Worm (Caenorhabditis elegans) whole organism, late embryonic: Measurements from ENCODE around the gene gad-3.

ENCODE experiments used
- C08G9.2 ChIP-seq: sonication (generic microtip); optimal IDR thresholded peaks from 2 replicates; lab custom pipeline; 2016; ENCODE audit warnings: mild to moderate bottlenecking, missing genetic modification characterization, moderate library complexity, missing compliant biosample characterization
- K02D7.2 ChIP-seq: sonication (generic microtip); optimal IDR thresholded peaks from 2 replicates; lab custom pipeline; 2017; ENCODE audit warnings: mild to moderate bottlenecking, missing genetic modification characterization, missing compliant biosample characterization
- K09A11.1 ChIP-seq: sonication (generic microtip); optimal IDR thresholded peaks from 2 replicates; lab custom pipeline; 2017; ENCODE audit warnings: antibody characterized with exemption, mild to moderate bottlenecking, missing genetic modification characterization, missing compliant biosample characterization; ENCODE audit not compliant: insufficient read depth
- ceh-14 ChIP-seq: sonication (generic microtip); optimal IDR thresholded peaks from 2 replicates; lab custom pipeline; 2016; ENCODE audit warnings: missing genotype, missing genetic modification characterization, missing compliant biosample characterization
- ceh-18 ChIP-seq: sonication (generic microtip); optimal IDR thresholded peaks from 2 replicates; lab custom pipeline; 2016; ENCODE audit warnings: missing genetic modification characterization, missing compliant biosample characterization
- ceh-19 ChIP-seq: fragments of 200-800 bp; sonication (Bioruptor generic); optimal IDR thresholded peaks from 2 replicates; lab custom pipeline; 2018; ENCODE audit warnings: mild to moderate bottlenecking, missing genetic modification characterization, missing compliant biosample characterization
- ceh-22 ChIP-seq: sonication (generic microtip); optimal IDR thresholded peaks from 2 replicates; lab custom pipeline; 2017; ENCODE audit warnings: missing biosample characterization, missing genetic modification characterization
- ceh-31 ChIP-seq: sonication (generic microtip); optimal IDR thresholded peaks from 2 replicates; lab custom pipeline; 2016; ENCODE audit warnings: missing genetic modification characterization, missing compliant biosample characterization
- ceh-34 ChIP-seq: sonication (generic microtip); optimal IDR thresholded peaks from 2 replicates; lab custom pipeline; 2016; ENCODE audit warnings: mild to moderate bottlenecking, missing genetic modification characterization, missing compliant biosample characterization
- ceh-45 ChIP-seq: fragments of 200-800 bp; sonication (Bioruptor generic); IDR thresholded peaks from 2 replicates; pipeline ENCODE4 v1.3.6; 2022; ENCODE audit warnings: missing genetic modification reagents, missing genetic modification characterization, missing compliant biosample characterization
- ceh-6 ChIP-seq: fragments of 200-800 bp; sonication (Bioruptor generic); optimal IDR thresholded peaks from 2 replicates; lab custom pipeline; 2018; ENCODE audit warnings: mild to moderate bottlenecking, missing genetic modification characterization, missing compliant biosample characterization
- che-1 ChIP-seq: sonication (generic microtip); optimal IDR thresholded peaks from 2 replicates; lab custom pipeline; 2016; ENCODE audit warnings: mild to moderate bottlenecking, missing genetic modification characterization, missing compliant biosample characterization
- dmd-4 ChIP-seq: sonication (generic microtip); optimal IDR thresholded peaks from 2 replicates; lab custom pipeline; 2016; ENCODE audit warnings: borderline replicate concordance, missing genetic modification characterization, missing compliant biosample characterization
- elt-2 ChIP-seq: sonication (generic microtip); optimal IDR thresholded peaks from 2 replicates; lab custom pipeline; 2016; ENCODE audit warnings: missing genetic modification reagents, missing genetic modification characterization, missing compliant biosample characterization
- elt-4 ChIP-seq: sonication (generic microtip); optimal IDR thresholded peaks from 2 replicates; lab custom pipeline; 2016; ENCODE audit warnings: missing genetic modification characterization, missing compliant biosample characterization
- fax-1 ChIP-seq: sonication (generic microtip); optimal IDR thresholded peaks from 2 replicates; lab custom pipeline; 2016; ENCODE audit warnings: missing genotype, missing genetic modification characterization, missing compliant biosample characterization
- fkh-10 ChIP-seq: fragments of 150-350 bp; optimal IDR thresholded peaks from 2 replicates; lab custom pipeline; 2014; ENCODE audit warnings: missing biosample characterization, missing genetic modification reagents, missing genetic modification characterization
- fkh-6 ChIP-seq: sonication (generic microtip); optimal IDR thresholded peaks from 2 replicates; lab custom pipeline; 2016; ENCODE audit warnings: missing genetic modification characterization, missing compliant biosample characterization
- hlh-30 ChIP-seq: sonication (generic microtip); optimal IDR thresholded peaks from 2 replicates; lab custom pipeline; 2017; ENCODE audit warnings: antibody characterized with exemption, missing genetic modification characterization, missing compliant biosample characterization; ENCODE audit not compliant: insufficient read depth
- hlh-8 ChIP-seq: sonication (generic microtip); optimal IDR thresholded peaks from 2 replicates; lab custom pipeline; 2016; ENCODE audit warnings: missing genotype, missing genetic modification characterization, missing compliant biosample characterization
- lim-6 ChIP-seq: sonication (generic microtip); optimal IDR thresholded peaks from 2 replicates; lab custom pipeline; 2016; ENCODE audit warnings: missing genetic modification characterization, missing compliant biosample characterization
- nfya-1 ChIP-seq: sonication (generic microtip); optimal IDR thresholded peaks from 2 replicates; lab custom pipeline; 2017; ENCODE audit warnings: missing genetic modification characterization, mild to moderate bottlenecking, missing compliant biosample characterization, antibody characterized with exemption, moderate library complexity
- pag-3 ChIP-seq: sonication (generic microtip); optimal IDR thresholded peaks from 2 replicates; lab custom pipeline; 2016; ENCODE audit warnings: missing compliant biosample characterization, missing genetic modification characterization, borderline replicate concordance
- pat-9 ChIP-seq: fragments of 200-800 bp; sonication (Bioruptor generic); optimal IDR thresholded peaks from 2 replicates; lab custom pipeline; 2018; ENCODE audit warnings: mild to moderate bottlenecking, missing genetic modification characterization, moderate library complexity, missing compliant biosample characterization
- pax-1 ChIP-seq: fragments of 150-350 bp; optimal IDR thresholded peaks from 2 replicates; lab custom pipeline; 2014; ENCODE audit warnings: missing biosample characterization, missing genetic modification characterization
- ref-2 ChIP-seq: sonication (generic microtip); optimal IDR thresholded peaks from 2 replicates; lab custom pipeline; 2016; ENCODE audit warnings: missing genetic modification characterization, missing compliant biosample characterization
- sox-2 ChIP-seq: fragments of 200-800 bp; sonication (Bioruptor generic); IDR thresholded peaks from 2 replicates; pipeline ENCODE4 v1.3.6; 2022; ENCODE audit warnings: missing genetic modification reagents, missing genetic modification characterization, missing compliant biosample characterization
- syd-9 ChIP-seq: sonication (generic microtip); optimal IDR thresholded peaks from 2 replicates; lab custom pipeline; 2016; ENCODE audit warnings: mild to moderate bottlenecking, missing genetic modification characterization, moderate library complexity, missing compliant biosample characterization
- tbx-2 ChIP-seq: sonication (generic microtip); optimal IDR thresholded peaks from 2 replicates; lab custom pipeline; 2016; ENCODE audit warnings: missing genetic modification characterization, missing compliant biosample characterization
- ttx-3 ChIP-seq: sonication (generic microtip); optimal IDR thresholded peaks from 2 replicates; lab custom pipeline; 2016; ENCODE audit warnings: missing genetic modification reagents, missing genetic modification characterization, missing compliant biosample characterization
- unc-42 ChIP-seq: sonication (generic microtip); optimal IDR thresholded peaks from 2 replicates; lab custom pipeline; 2016; ENCODE audit warnings: missing genotype, missing genetic modification characterization, missing compliant biosample characterization
- unc-55 ChIP-seq: sonication (generic microtip); optimal IDR thresholded peaks from 2 replicates; lab custom pipeline; 2017; ENCODE audit warnings: missing biosample characterization, missing genetic modification reagents, missing genetic modification characterization
- unc-86 ChIP-seq: sonication (generic microtip); optimal IDR thresholded peaks from 2 replicates; lab custom pipeline; 2016; ENCODE audit warnings: missing genetic modification characterization, missing compliant biosample characterization

Gene gad-3

DNA sequence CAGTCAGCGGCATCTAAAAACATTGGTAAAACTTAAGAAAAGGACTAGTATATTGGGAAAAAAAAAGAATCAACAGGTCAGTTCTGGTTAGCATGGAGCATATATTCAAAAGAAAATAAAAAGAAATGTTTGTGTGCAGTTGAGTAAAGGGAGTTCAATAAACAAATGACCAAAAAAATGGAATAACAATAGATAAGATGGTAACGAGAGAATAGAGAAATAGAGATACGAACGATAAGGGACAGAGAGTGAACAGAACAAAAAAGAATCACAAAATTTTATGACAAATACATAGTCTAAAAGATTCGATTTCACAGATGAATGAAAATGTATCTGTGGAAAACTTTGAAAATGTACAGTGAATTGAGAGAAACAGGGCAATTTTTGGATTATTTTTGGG, at the start of gene gad-3:
Gene gad-3 (minus strand): TSS at position 17 of the 400 bp plus-strand sequence.
- TF ChIP-seq pag-3 (no peak), hlh-8 (tag; lab: Kevin White, UChicago) (no peak), tbx-2 (tag; lab: Kevin White, UChicago) (no peak), hlh-30 (tag; lab: Kevin White, UChicago) (no peak), unc-42 (tag; lab: Kevin White, UChicago) (no peak), fax-1 (tag; lab: Kevin White, UChicago) (no peak), unc-86 (no peak), che-1 (no peak)

DNA sequence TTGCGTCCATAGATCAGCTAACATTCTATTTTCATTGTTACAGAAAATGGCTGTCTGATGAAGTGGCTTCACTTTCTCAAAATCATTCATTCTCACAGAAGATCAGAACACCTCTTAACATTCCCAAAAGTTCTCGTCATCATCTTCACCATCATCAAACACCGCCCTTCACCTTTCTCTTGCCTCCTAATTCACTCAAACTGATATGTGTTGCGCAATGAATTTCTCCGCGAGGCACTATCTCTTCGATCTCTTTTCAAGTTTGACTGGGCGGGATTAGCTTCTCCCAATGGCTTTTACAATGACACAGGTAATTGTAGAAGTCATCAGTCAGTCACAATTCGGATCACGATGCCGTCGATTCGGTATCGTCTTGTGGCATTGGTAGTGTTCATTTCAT, 48.8 kb upstream of the gad-3 start, which contains the start of gene grd-6:
Gene grd-6 (plus strand): TSS at position 301 of the 400 bp plus-strand sequence.
- TF ChIP-seq hlh-30 (tag; lab: Kevin White, UChicago) = no peak
- no peak for TF ChIP-seq C08G9.2 (tag; lab: Kevin White, UChicago)
- no peak for TF ChIP-seq K09A11.1
- no peak for TF ChIP-seq syd-9 (tag; lab: Kevin White, UChicago)
- no peak for TF ChIP-seq ceh-45 (GFP tag; lab: Robert Waterston, UW)
- no peak for TF ChIP-seq hlh-8 (tag; lab: Kevin White, UChicago)
- TF ChIP-seq lim-6 (tag; lab: Kevin White, UChicago) = no peak
- no peak for TF ChIP-seq ttx-3 (tag; lab: Kevin White, UChicago)
- TF ChIP-seq fkh-10 (GFP tag; lab: Kevin White, UChicago) = no peak

DNA sequence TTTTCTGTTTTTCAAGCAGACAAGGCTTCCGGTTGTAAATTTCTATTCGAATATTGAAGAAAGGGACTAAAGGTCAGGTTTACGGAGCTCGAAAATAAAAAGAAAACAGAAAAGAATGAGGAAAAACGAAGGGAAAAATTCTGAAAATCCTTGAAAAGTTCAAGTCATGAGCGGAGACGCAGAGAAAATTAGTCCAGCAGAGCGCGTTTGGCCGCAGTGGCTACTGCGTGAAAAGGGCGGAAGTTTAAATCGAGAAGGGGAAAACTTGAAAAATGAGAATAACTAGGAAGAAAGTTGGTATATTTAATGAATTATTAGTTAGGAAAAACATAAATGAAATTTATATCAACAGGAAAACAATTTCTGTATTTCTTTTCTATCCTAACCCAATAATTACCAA, 47.6 kb upstream of the gad-3 start:
- TF ChIP-seq nfya-1 (peak; percentile 29), unc-42 (tag; lab: Kevin White, UChicago) (peak; percentile 56), ceh-14 (no peak), elt-2 (tag; lab: Kevin White, UChicago) (peak; percentile 15), ceh-31 (peak; percentile 24), elt-4 (tag; lab: Kevin White, UChicago) (no peak)

DNA sequence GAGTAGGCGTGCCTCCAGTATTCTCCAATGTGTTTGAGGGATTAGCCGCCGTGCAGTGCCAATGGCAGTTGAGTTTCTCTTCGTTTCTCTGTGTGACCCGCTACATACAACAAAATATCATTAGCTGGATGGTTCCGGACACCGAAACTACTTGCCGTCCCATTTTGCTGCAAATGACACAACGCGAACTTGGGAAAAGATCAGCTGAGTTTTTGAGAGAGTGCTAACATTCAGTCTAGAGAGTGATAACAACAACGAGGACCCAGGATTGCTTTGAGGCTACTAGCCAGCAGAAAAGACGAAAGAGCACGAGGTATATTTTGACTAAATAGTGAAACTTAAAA, 46.6 kb upstream of the gad-3 start:
- TF ChIP-seq sox-2 (no peak), ceh-6 (GFP tag; lab: Kevin White, UChicago) (peak; percentile 1), ceh-34 (tag; lab: Kevin White, UChicago) (no peak), ceh-19 (GFP tag; lab: Kevin White, UChicago) (no peak), dmd-4 (tag; lab: Kevin White, UChicago) (no peak), nfya-1 (no peak), pat-9 (tag; lab: Kevin White, UChicago) (no peak), pax-1 (tag; lab: Kevin White, UChicago) (no peak), ceh-22 (tag; lab: Kevin White, UChicago) (no peak)

DNA sequence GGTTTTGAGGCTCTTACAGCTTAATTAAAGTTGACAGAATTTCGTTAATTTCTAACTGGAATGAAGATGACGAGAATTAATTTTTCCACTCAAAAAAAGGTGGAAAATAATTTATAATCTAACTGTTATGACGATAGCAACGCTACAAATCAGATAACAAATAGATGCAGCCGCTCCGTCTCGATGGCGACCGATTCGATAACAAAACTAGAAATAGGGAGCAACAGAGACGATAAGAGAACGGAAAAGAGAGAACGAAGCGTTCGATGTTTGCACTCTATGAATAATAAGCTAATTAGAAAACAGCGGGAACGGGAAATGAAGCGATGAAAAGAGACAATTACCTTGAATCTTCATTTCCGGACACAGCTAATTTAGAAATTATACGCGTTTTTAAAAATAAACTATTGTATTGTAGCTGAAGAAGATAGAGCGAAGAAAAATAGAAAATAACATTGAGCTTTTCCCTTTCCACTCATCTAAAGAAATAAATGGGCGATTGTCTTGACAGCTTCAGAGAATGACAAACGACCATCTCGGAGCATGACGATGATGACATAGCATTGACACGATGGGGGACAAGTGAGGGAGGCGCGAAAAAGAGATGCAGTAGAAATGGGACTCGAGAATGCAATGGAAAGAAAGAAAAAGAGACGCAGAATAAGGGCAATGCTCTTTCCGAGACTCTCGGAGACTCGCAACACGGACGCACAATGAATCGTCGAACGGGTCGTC, 46.0 kb upstream of the gad-3 start:
- TF ChIP-seq ceh-34 (tag; lab: Kevin White, UChicago) = no peak
- no peak for TF ChIP-seq unc-86
- TF ChIP-seq syd-9 (tag; lab: Kevin White, UChicago) = peak; percentile 45
- no peak for TF ChIP-seq fkh-6 (tag; lab: Kevin White, UChicago)
- peak; percentile 33 for TF ChIP-seq pag-3
- TF ChIP-seq ceh-31 = peak; percentile 46
- TF ChIP-seq elt-2 (tag; lab: Kevin White, UChicago) = peak; percentile 57
- TF ChIP-seq ref-2 (tag; lab: Kevin White, UChicago) = no peak
- TF ChIP-seq nfya-1 = peak; percentile 31
- peak; percentile 19 for TF ChIP-seq ceh-18 (tag; lab: Kevin White, UChicago)
- TF ChIP-seq ttx-3 (tag; lab: Kevin White, UChicago) = no peak
- TF ChIP-seq unc-55 (GFP tag; lab: Kevin White, UChicago) = peak; percentile 88
- peak; percentile 35 for TF ChIP-seq tbx-2 (tag; lab: Kevin White, UChicago)
- no peak for TF ChIP-seq K02D7.2
- peak; percentile 23 for TF ChIP-seq ceh-14
